Fruit fly (Drosophila melanogaster) whole organism, wandering third instar larva: ENCODE measurements around the gene CG16985.
A peak's percentile ranks its signal among the peaks of the same experiment; 100 is the strongest.

Source experiments
- Abd-B ChIP-seq: fragments of >200 bp; optimal IDR thresholded peaks from 2 replicates; lab custom pipeline; 2017; ENCODE audit warnings: missing biosample characterization, missing genetic modification characterization
- CG32264 ChIP-seq: fragments of 200-800 bp; sonication (Bioruptor generic); optimal IDR thresholded peaks from 2 replicates; lab custom pipeline; 2016; ENCODE audit warnings: missing biosample characterization, missing genetic modification characterization
- CG9705 ChIP-seq: fragments of 200-800 bp; sonication (Bioruptor generic); optimal IDR thresholded peaks from 2 replicates; lab custom pipeline; 2018; ENCODE audit warnings: missing biosample characterization, mild to moderate bottlenecking, missing genetic modification characterization
- CrebA ChIP-seq: fragments of 200-800 bp; sonication (Bioruptor generic); optimal IDR thresholded peaks from 2 replicates; lab custom pipeline; 2016; ENCODE audit warnings: missing biosample characterization, mild to moderate bottlenecking, missing genetic modification characterization, borderline replicate concordance
- Dfd ChIP-seq: fragments of >200 bp; optimal IDR thresholded peaks from 2 replicates; lab custom pipeline; 2017; ENCODE audit warnings: missing biosample characterization, missing genetic modification characterization
- Dif ChIP-seq: fragments of 200-275, 200-300 bp; sonication (Bioruptor generic); optimal IDR thresholded peaks from 2 replicates; lab custom pipeline; 2018; ENCODE audit warnings: missing biosample characterization, missing genetic modification characterization; ENCODE audit not compliant: partially characterized antibody
- HLH106 ChIP-seq: fragments of 200-800 bp; optimal IDR thresholded peaks from 3 replicates; lab custom pipeline; 2019; ENCODE audit warnings: missing biosample characterization, mild to moderate bottlenecking, missing genetic modification characterization, moderate library complexity
- Hnf4 ChIP-seq: fragments of 200-800 bp; sonication (Bioruptor generic); optimal IDR thresholded peaks from 2 replicates; lab custom pipeline; 2016; ENCODE audit warnings: missing biosample characterization, mild to moderate bottlenecking, missing genetic modification characterization
- Hr78 ChIP-seq: fragments of >200 bp; optimal IDR thresholded peaks from 2 replicates; lab custom pipeline; 2017; ENCODE audit warnings: missing biosample characterization, missing genetic modification characterization
- Hr83 ChIP-seq: fragments of 200-300 bp; sonication (Bioruptor generic); optimal IDR thresholded peaks from 2 replicates; lab custom pipeline; 2016; ENCODE audit warnings: missing biosample characterization, mild to moderate bottlenecking, missing genetic modification characterization, moderate library complexity; ENCODE audit not compliant: poor library complexity, severe bottlenecking
- Jra ChIP-seq: sonication (Bioruptor generic); optimal IDR thresholded peaks from 2 replicates; lab custom pipeline; 2016; ENCODE audit warnings: missing biosample characterization, missing genetic modification characterization
- Mio ChIP-seq: sonication (Bioruptor generic); optimal IDR thresholded peaks from 2 replicates; lab custom pipeline; 2016; ENCODE audit warnings: missing biosample characterization, missing genetic modification characterization
- Myc ChIP-seq: fragments of >200 bp; optimal IDR thresholded peaks from 2 replicates; lab custom pipeline; 2017
- N ChIP-seq: fragments of >200 bp; optimal IDR thresholded peaks from 2 replicates; lab custom pipeline; 2018; ENCODE audit warnings: missing biosample characterization, missing external identifiers, missing genetic modification characterization
- OdsH ChIP-seq: fragments of 200-800 bp; sonication (Bioruptor generic); optimal IDR thresholded peaks from 2 replicates; lab custom pipeline; 2016; ENCODE audit warnings: missing biosample characterization, mild to moderate bottlenecking, missing genetic modification characterization
- Rel ChIP-seq, 2 experiments: fragments of 200-800 bp; sonication (Bioruptor generic) in 1 of 2; optimal IDR thresholded peaks; 2 replicates in 1 of 2; 3 replicates in 1 of 2; lab custom pipeline; 2016 to 2019; ENCODE audit warnings: mild to moderate bottlenecking in 2 of 2, missing biosample characterization in 2 of 2, missing genetic modification characterization in 2 of 2, moderate library complexity in 1 of 2
- Sp1 ChIP-seq: fragments of 200-800 bp; sonication (Bioruptor generic); optimal IDR thresholded peaks from 3 replicates; lab custom pipeline; 2019; ENCODE audit warnings: missing biosample characterization, mild to moderate bottlenecking, missing genetic modification characterization, moderate library complexity
- br ChIP-seq: fragments of 200-800 bp; sonication (Bioruptor generic); optimal IDR thresholded peaks from 2 replicates; lab custom pipeline; 2016; ENCODE audit warnings: missing biosample characterization, missing genetic modification characterization
- brk ChIP-seq: fragments of 200-800 bp; sonication (Bioruptor generic); optimal IDR thresholded peaks from 2 replicates; lab custom pipeline; 2016; ENCODE audit warnings: missing biosample characterization, mild to moderate bottlenecking, missing genetic modification characterization
- dl ChIP-seq, 2 experiments: fragments of 175-275, 200-275 bp in 1 of 2; fragments of 200-275 bp in 1 of 2; sonication (Bioruptor generic); optimal IDR thresholded peaks; lab custom pipeline; 2018; ENCODE audit warnings: mild to moderate bottlenecking in 2 of 2, missing biosample characterization in 2 of 2, missing genetic modification characterization in 2 of 2, moderate library complexity in 2 of 2; ENCODE audit not compliant: partially characterized antibody in 2 of 2, insufficient read depth in 1 of 2
- dmrt93B ChIP-seq: fragments of 200-800 bp; sonication (Bioruptor generic); optimal IDR thresholded peaks from 2 replicates; lab custom pipeline; 2018; ENCODE audit warnings: missing biosample characterization, mild to moderate bottlenecking, missing genetic modification characterization
- dsf ChIP-seq: sonication (Bioruptor generic); optimal IDR thresholded peaks from 2 replicates; lab custom pipeline; 2016; ENCODE audit warnings: missing biosample characterization, missing genetic modification characterization, borderline replicate concordance
- ey ChIP-seq: fragments of 200-800 bp; sonication (Bioruptor generic); optimal IDR thresholded peaks from 2 replicates; lab custom pipeline; 2016; ENCODE audit warnings: missing biosample characterization, missing genetic modification characterization
- foxo ChIP-seq, 2 experiments: fragments of 200-800 bp; sonication (Bioruptor generic); optimal IDR thresholded peaks; 2 replicates in 1 of 2; 3 replicates in 1 of 2; lab custom pipeline; 2016 to 2017; ENCODE audit warnings: missing biosample characterization in 2 of 2, missing genetic modification characterization in 2 of 2
- fru ChIP-seq: fragments of 200-800 bp; sonication (Bioruptor generic); optimal IDR thresholded peaks from 3 replicates; lab custom pipeline; 2016; ENCODE audit warnings: missing biosample characterization, mild to moderate bottlenecking, missing genetic modification characterization
- h ChIP-seq: fragments of 200-800 bp; sonication (Bioruptor generic); optimal IDR thresholded peaks from 3 replicates; lab custom pipeline; 2016; ENCODE audit warnings: missing biosample characterization, mild to moderate bottlenecking, missing genetic modification characterization
- jim ChIP-seq: fragments of 175-275, 200-325 bp; sonication (Bioruptor generic); optimal IDR thresholded peaks from 2 replicates; lab custom pipeline; 2016; ENCODE audit warnings: missing biosample characterization, mild to moderate bottlenecking, missing genetic modification characterization
- lola ChIP-seq: fragments of >200 bp; optimal IDR thresholded peaks from 2 replicates; lab custom pipeline; 2017; ENCODE audit warnings: missing biosample characterization, missing genetic modification characterization
- psq ChIP-seq: fragments of 200-800 bp; sonication (Bioruptor generic); optimal IDR thresholded peaks from 3 replicates; lab custom pipeline; 2017; ENCODE audit warnings: missing biosample characterization, mild to moderate bottlenecking, missing genetic modification characterization, moderate library complexity
- rgr ChIP-seq: fragments of 200-800 bp; sonication (Bioruptor generic); optimal IDR thresholded peaks from 3 replicates; lab custom pipeline; 2016; ENCODE audit warnings: missing biosample characterization, mild to moderate bottlenecking, missing genetic modification characterization
- sage ChIP-seq: fragments of 200-800 bp; sonication (Bioruptor generic); optimal IDR thresholded peaks from 2 replicates; lab custom pipeline; 2016; ENCODE audit warnings: missing biosample characterization, mild to moderate bottlenecking, missing genetic modification characterization
- sv ChIP-seq: fragments of 200-800 bp; sonication (Bioruptor generic); optimal IDR thresholded peaks from 3 replicates; lab custom pipeline; 2016; ENCODE audit warnings: missing biosample characterization, missing genetic modification characterization
- tai ChIP-seq: sonication (Bioruptor generic); optimal IDR thresholded peaks from 2 replicates; lab custom pipeline; 2016; ENCODE audit warnings: missing biosample characterization, missing genetic modification characterization
- usp ChIP-seq: fragments of >200 bp; optimal IDR thresholded peaks from 2 replicates; lab custom pipeline; 2017; ENCODE audit warnings: missing biosample characterization, missing genetic modification characterization

The CG16985 gene

dm6 chr3L:2574716-2575115, 24.4 kb upstream of the CG16985 start:
- TF ChIP-seq N: no peak

- TF ChIP-seq dl (GFP tag; optimal IDR thresholded peaks at IDR 0.05; lab: Kevin White, UChicago; ENCODE audit: insufficient read depth in 1 of 2, partially characterized antibody in 2 of 2) (no peak), N (no peak), dsf (no peak), Hnf4 (GFP tag; lab: Kevin White, UChicago) (no peak)
These were observed 23.9 kb upstream of the CG16985 start for dm6 chr3L:2575240-2575639.

- peak; percentile 15 for TF ChIP-seq brk (GFP tag; lab: Kevin White, UChicago)
- TF ChIP-seq CG9705 (GFP tag; lab: Kevin White, UChicago): no peak
- TF ChIP-seq dsf: no peak
- TF ChIP-seq jim (GFP tag; lab: Kevin White, UChicago): no peak
- TF ChIP-seq fru (GFP tag; lab: Kevin White, UChicago): peak; percentile 26
- no peak for TF ChIP-seq Sp1 (GFP tag; lab: Kevin White, UChicago)
- TF ChIP-seq rgr (GFP tag; lab: Kevin White, UChicago): no peak
- TF ChIP-seq sage (GFP tag; lab: Kevin White, UChicago): peak; percentile 11
- no peak for TF ChIP-seq psq
- no peak for TF ChIP-seq dmrt93B (GFP tag; lab: Kevin White, UChicago)
These were observed 21.8 kb upstream of the CG16985 start for dm6 chr3L:2577096-2577831.

dm6 chr3L:2578315-2578714, 20.8 kb upstream of the CG16985 start:
- no peak for TF ChIP-seq Sp1 (GFP tag; lab: Kevin White, UChicago)

dm6 chr3L:2578737-2579136, 20.4 kb upstream of the CG16985 start:
- TF ChIP-seq sv (GFP tag; lab: Kevin White, UChicago) (peak; percentile 56), Sp1 (GFP tag; lab: Kevin White, UChicago) (peak; percentile 15), Rel (GFP tag; optimal IDR thresholded peaks at IDR 0.05; lab: Kevin White, UChicago) (no peak), Rel (tag; optimal IDR thresholded peaks at IDR 0.05; lab: Kevin White, UChicago) (no peak), fru (GFP tag; lab: Kevin White, UChicago) (peak; percentile 23), tai (GFP tag; lab: Kevin White, UChicago) (peak; percentile 13), h (peak; percentile 7), OdsH (GFP tag; lab: Kevin White, UChicago) (peak; percentile 3), Mio (GFP tag; lab: Kevin White, UChicago) (no peak), ey (GFP tag; lab: Kevin White, UChicago) (peak; percentile 28), rgr (GFP tag; lab: Kevin White, UChicago) (peak; percentile 32), Myc (no peak), HLH106 (tag; lab: Kevin White, UChicago) (peak; percentile 1)

dm6 chr3L:2579557-2580224, 19.4 kb upstream of the CG16985 start:
- TF ChIP-seq Rel (GFP tag; optimal IDR thresholded peaks at IDR 0.05; lab: Kevin White, UChicago): no peak
- TF ChIP-seq Rel (tag; optimal IDR thresholded peaks at IDR 0.05; lab: Kevin White, UChicago): peak; percentile 96
- TF ChIP-seq br: no peak

- peak; percentile 66 for TF ChIP-seq sv (GFP tag; lab: Kevin White, UChicago)
- TF ChIP-seq CG32264 (GFP tag; lab: Kevin White, UChicago): peak; percentile 59
- no peak for TF ChIP-seq tai (GFP tag; lab: Kevin White, UChicago)
- TF ChIP-seq Sp1 (GFP tag; lab: Kevin White, UChicago): peak; percentile 70
- peak; percentile 57 for TF ChIP-seq OdsH (GFP tag; lab: Kevin White, UChicago)
- TF ChIP-seq usp (GFP tag; lab: Kevin White, UChicago): no peak
- TF ChIP-seq CG9705 (GFP tag; lab: Kevin White, UChicago): no peak
- TF ChIP-seq Dfd (GFP tag; lab: Kevin White, UChicago): no peak
- peak; percentile 53 for TF ChIP-seq sage (GFP tag; lab: Kevin White, UChicago)
- TF ChIP-seq foxo (GFP tag; optimal IDR thresholded peaks at IDR 0.05; lab: Kevin White, UChicago): peak in 1 of 2 experiments; percentile 64
- TF ChIP-seq Hr78 (GFP tag; lab: Kevin White, UChicago): no peak
- no peak for TF ChIP-seq lola (GFP tag; lab: Kevin White, UChicago)
- peak; percentile 50 for TF ChIP-seq Hnf4 (GFP tag; lab: Kevin White, UChicago)
- TF ChIP-seq CrebA (GFP tag; lab: Kevin White, UChicago): no peak
- no peak for TF ChIP-seq N
- peak; percentile 16 for TF ChIP-seq Jra (GFP tag; lab: Kevin White, UChicago)
- peak; percentile 4 for TF ChIP-seq Hr83
- peak; percentile 63 for TF ChIP-seq ey (GFP tag; lab: Kevin White, UChicago)
- no peak for TF ChIP-seq Abd-B (GFP tag; lab: Kevin White, UChicago)
- peak; percentile 72 for TF ChIP-seq rgr (GFP tag; lab: Kevin White, UChicago)
- no peak for TF ChIP-seq Dif (GFP tag; lab: Kevin White, UChicago)
These were observed 17.7 kb upstream of the CG16985 start for dm6 chr3L:2581343-2581825.
